Fruit fly (Drosophila melanogaster): ENCODE data around the gene spict.

spict gene

dm6 chr2L:12721794-12722315 lies 17.3 kb downstream of the spict start, which contains the start of gene Pih1D1 (continued):
- TF ChIP-seq pfk (GFP tag; optimal IDR thresholded peaks at IDR 0.05) (no peak), az2 (GFP tag; optimal IDR thresholded peaks at IDR 0.05) (peak; percentile 94), CG10274 (GFP tag; optimal IDR thresholded peaks at IDR 0.05) (peak; percentile 83), fd96Cb (tag; optimal IDR thresholded peaks at IDR 0.05) (peak; percentile 95), Hr39 (optimal IDR thresholded peaks at IDR 0.05) (no peak), CG6272 (GFP tag; IDR thresholded peaks at IDR 0.05) (peak; percentile 94), Doc2 (GFP tag; IDR thresholded peaks at IDR 0.05) (peak; percentile 82), CG4707 (GFP tag; optimal IDR thresholded peaks at IDR 0.05) (peak; percentile 91), wek (GFP tag; optimal IDR thresholded peaks at IDR 0.05) (no peak), B-H1 (GFP tag; IDR thresholded peaks at IDR 0.05) (peak; percentile 91), dmrt99B (tag; optimal IDR thresholded peaks at IDR 0.05) (peak; percentile 94), NC2β (GFP tag; optimal IDR thresholded peaks at IDR 0.05) (peak; percentile 87), onecut (GFP tag; IDR thresholded peaks at IDR 0.05) (peak; percentile 82), nmo (GFP tag; optimal IDR thresholded peaks at IDR 0.05) (peak; percentile 99), p53 (GFP tag; optimal IDR thresholded peaks at IDR 0.05) (peak; percentile 84), lilli (GFP tag; optimal IDR thresholded peaks at IDR 0.05) (peak; percentile 95), CG14710 (tag; optimal IDR thresholded peaks at IDR 0.05) (peak; percentile 97), CG9817 (tag; optimal IDR thresholded peaks at IDR 0.05) (peak; percentile 97), CG31388 (GFP tag; optimal IDR thresholded peaks at IDR 0.05) (peak; percentile 88), CG14050 (GFP tag; IDR thresholded peaks at IDR 0.05) (peak; percentile 92), CG7839 (tag; optimal IDR thresholded peaks at IDR 0.05) (peak; percentile 97), CG12744 (GFP tag; optimal IDR thresholded peaks at IDR 0.05) (peak; percentile 91), tap (tag; optimal IDR thresholded peaks at IDR 0.05) (peak; percentile 85), Ada2b (GFP tag; IDR thresholded peaks at IDR 0.05) (peak; percentile 92), CrebB (tag; optimal IDR thresholded peaks at IDR 0.05) (peak; percentile 70), CG7963 (GFP tag; IDR thresholded peaks at IDR 0.05; ENCODE audit: partially characterized antibody) (no peak), sob (GFP tag; IDR thresholded peaks at IDR 0.05) (peak; percentile 96), tup (GFP tag; optimal IDR thresholded peaks at IDR 0.05) (peak; percentile 79), sens (GFP tag) (peak; percentile 99), ash1 (GFP tag; optimal IDR thresholded peaks at IDR 0.05) (peak; percentile 39), sisA (GFP tag; IDR thresholded peaks at IDR 0.05) (peak; percentile 94), Dek (tag; optimal IDR thresholded peaks at IDR 0.05) (peak; percentile 92), gcm2 (GFP tag; optimal IDR thresholded peaks at IDR 0.05) (peak; percentile 75), CG8924 (tag; optimal IDR thresholded peaks at IDR 0.05) (peak; percentile 95), tio (GFP tag; optimal IDR thresholded peaks at IDR 0.05) (peak; percentile 97), z (GFP tag; IDR thresholded peaks at IDR 0.05) (0 out of 3 replicates have a peak, but pooled peaks have one; percentile 36), caup (GFP tag; optimal IDR thresholded peaks at IDR 0.05; ENCODE audit: severe bottlenecking) (peak; percentile 93), repo (GFP tag; optimal IDR thresholded peaks at IDR 0.05) (peak; percentile 86), kay (GFP tag; optimal IDR thresholded peaks at IDR 0.05) (peak; percentile 89), cato (GFP tag; optimal IDR thresholded peaks at IDR 0.05; ENCODE audit: borderline replicate concordance) (peak; percentile 93), sens-2 (GFP tag; IDR thresholded peaks at IDR 0.05) (peak; percentile 87), Asciz (GFP tag; optimal IDR thresholded peaks at IDR 0.05) (peak; percentile 90), dan (GFP tag; IDR thresholded peaks at IDR 0.05) (peak; percentile 88), BtbVII (GFP tag; optimal IDR thresholded peaks at IDR 0.05) (peak; percentile 93), danr (GFP tag; IDR thresholded peaks at IDR 0.05) (peak; percentile 93), CG4282 (GFP tag; optimal IDR thresholded peaks at IDR 0.05) (peak; percentile 78), dmrt11E (tag; optimal IDR thresholded peaks at IDR 0.05) (peak; percentile 94), CG17359 (tag; optimal IDR thresholded peaks at IDR 0.05) (peak; percentile 93), maf-S (GFP tag; optimal IDR thresholded peaks at IDR 0.05) (peak; percentile 92), E2f2 (GFP tag; IDR thresholded peaks at IDR 0.05) (peak; percentile 78)
